Fruit fly (Drosophila melanogaster): Measurements from ENCODE around the gene atk.

dm6 chr3L:20507552-20507951 is 42.9 kb upstream of the atk start:
- TF ChIP-seq CG9948 (tag; optimal IDR thresholded peaks at IDR 0.05) (no peak), Snoo (tag; optimal IDR thresholded peaks at IDR 0.05) (no peak), gl (tag; optimal IDR thresholded peaks at IDR 0.05) (no peak), D1 (tag; optimal IDR thresholded peaks at IDR 0.05) (no peak), Pif1A (GFP tag; optimal IDR thresholded peaks at IDR 0.05) (no peak), fd96Ca (GFP tag; IDR thresholded peaks at IDR 0.05) (no peak), CG13204 (GFP tag; optimal IDR thresholded peaks at IDR 0.05) (no peak), rn (GFP tag; IDR thresholded peaks at IDR 0.05) (no peak), CG8301 (tag; optimal IDR thresholded peaks at IDR 0.05) (no peak), CG15710 (tag; optimal IDR thresholded peaks at IDR 0.05) (no peak), CG10348 (GFP tag; IDR thresholded peaks at IDR 0.05) (no peak), CG14655 (GFP tag; optimal IDR thresholded peaks at IDR 0.05) (no peak)
